Worm (Caenorhabditis elegans) whole organism, L2 larva: ENCODE results near the gene zim-3.

Source experiments
- C34F6.9 ChIP-seq: fragments of 150-350 bp; optimal IDR thresholded peaks from 2 replicates; lab custom pipeline; 2014; ENCODE audit warnings: missing biosample characterization, missing genetic modification characterization
- R02D3.7 ChIP-seq: fragments of 150-350 bp; optimal IDR thresholded peaks from 2 replicates; lab custom pipeline; 2014; ENCODE audit warnings: missing biosample characterization, missing genetic modification characterization
- Y55F3AM.14 ChIP-seq: fragments of 200-800 bp; sonication (Bioruptor generic); optimal IDR thresholded peaks from 2 replicates; lab custom pipeline; 2018; ENCODE audit warnings: mild to moderate bottlenecking, missing genetic modification characterization, missing compliant biosample characterization
- ZK546.5 ChIP-seq: sonication (generic microtip); optimal IDR thresholded peaks from 2 replicates; lab custom pipeline; 2017; ENCODE audit warnings: missing biosample characterization, missing genetic modification characterization
- alr-1 ChIP-seq: fragments of 150-350 bp; optimal IDR thresholded peaks from 2 replicates; lab custom pipeline; 2014; ENCODE audit warnings: missing biosample characterization, missing genetic modification characterization
- ama-1 ChIP-seq: fragments of 150-350 bp; optimal IDR thresholded peaks from 2 replicates; lab custom pipeline; 2018; ENCODE audit warnings: inconsistent platforms
- ceh-16 ChIP-seq: fragments of 150-350 bp; optimal IDR thresholded peaks from 2 replicates; lab custom pipeline; 2014; ENCODE audit warnings: missing biosample characterization, missing genetic modification characterization
- ceh-82 ChIP-seq: fragments of 150-350 bp; optimal IDR thresholded peaks from 2 replicates; lab custom pipeline; 2014; ENCODE audit warnings: missing biosample characterization, missing genetic modification characterization
- crh-2 ChIP-seq: sonication (generic microtip); optimal IDR thresholded peaks from 2 replicates; lab custom pipeline; 2017; ENCODE audit warnings: missing biosample characterization, missing genetic modification characterization
- egl-27 ChIP-seq: sonication (generic microtip); optimal IDR thresholded peaks from 3 replicates; lab custom pipeline; 2017; ENCODE audit warnings: missing biosample characterization, missing genetic modification reagents, missing genetic modification characterization
- elt-1 ChIP-seq: fragments of 150-350 bp; optimal IDR thresholded peaks from 2 replicates; lab custom pipeline; 2014; ENCODE audit warnings: missing biosample characterization, missing genetic modification characterization
- elt-3 ChIP-seq: sonication (generic microtip); optimal IDR thresholded peaks from 2 replicates; lab custom pipeline; 2017; ENCODE audit warnings: missing biosample characterization, missing genetic modification characterization
- fos-1 ChIP-seq: fragments of 150-350 bp; optimal IDR thresholded peaks from 2 replicates; lab custom pipeline; 2014; ENCODE audit warnings: missing biosample characterization, missing genetic modification characterization
- gmeb-1 ChIP-seq: fragments of 150-350 bp; optimal IDR thresholded peaks from 2 replicates; lab custom pipeline; 2014; ENCODE audit warnings: missing biosample characterization, missing genetic modification characterization
- lin-11 ChIP-seq: fragments of 150-350 bp; sonication (generic microtip); optimal IDR thresholded peaks from 2 replicates; lab custom pipeline; 2014; ENCODE audit warnings: missing biosample characterization, missing genetic modification characterization, inconsistent platforms, mixed read lengths
- mab-5 ChIP-seq: fragments of 150-350 bp; optimal IDR thresholded peaks from 2 replicates; lab custom pipeline; 2014; ENCODE audit warnings: missing biosample characterization, missing genetic modification characterization
- mbf-1 ChIP-seq: sonication (generic microtip); optimal IDR thresholded peaks from 2 replicates; lab custom pipeline; 2017; ENCODE audit warnings: missing biosample characterization, missing genetic modification characterization
- nhr-10 ChIP-seq: sonication (generic microtip); optimal IDR thresholded peaks from 2 replicates; lab custom pipeline; 2017; ENCODE audit warnings: missing biosample characterization, missing genetic modification characterization
- nhr-11 ChIP-seq: fragments of 150-350 bp; optimal IDR thresholded peaks from 2 replicates; lab custom pipeline; 2014; ENCODE audit warnings: missing biosample characterization, missing genetic modification characterization
- nhr-12 ChIP-seq: fragments of 150-350 bp; optimal IDR thresholded peaks from 2 replicates; lab custom pipeline; 2014; ENCODE audit warnings: missing biosample characterization, missing genetic modification characterization
- nhr-21 ChIP-seq: fragments of 150-350 bp; optimal IDR thresholded peaks from 2 replicates; lab custom pipeline; 2014; ENCODE audit warnings: missing biosample characterization, missing genetic modification characterization
- nhr-237 ChIP-seq: fragments of 150-350 bp; optimal IDR thresholded peaks from 2 replicates; lab custom pipeline; 2014; ENCODE audit warnings: missing biosample characterization, missing genetic modification characterization
- nhr-25 ChIP-seq: fragments of 150-350 bp; sonication (generic microtip); optimal IDR thresholded peaks from 3 replicates; lab custom pipeline; 2014; ENCODE audit warnings: missing biosample characterization, missing genetic modification characterization
- nhr-6 ChIP-seq: fragments of 150-350 bp; optimal IDR thresholded peaks from 2 replicates; lab custom pipeline; 2014; ENCODE audit warnings: missing biosample characterization, missing genetic modification characterization
- nhr-77 ChIP-seq: fragments of 150-350 bp; optimal IDR thresholded peaks from 2 replicates; lab custom pipeline; 2014; ENCODE audit warnings: missing biosample characterization, missing genetic modification characterization
- peb-1 ChIP-seq: fragments of 150-350 bp; optimal IDR thresholded peaks from 2 replicates; lab custom pipeline; 2014; ENCODE audit warnings: missing biosample characterization, missing genetic modification characterization
- sem-4 ChIP-seq: fragments of 150-350 bp; optimal IDR thresholded peaks from 2 replicates; lab custom pipeline; 2014; ENCODE audit warnings: missing biosample characterization, missing genetic modification reagents, missing genetic modification characterization
- skn-1 ChIP-seq: sonication (generic microtip); optimal IDR thresholded peaks from 2 replicates; lab custom pipeline; 2017; ENCODE audit warnings: missing biosample characterization, missing genetic modification characterization
- sma-3 ChIP-seq: sonication (generic microtip); optimal IDR thresholded peaks from 2 replicates; lab custom pipeline; 2016; ENCODE audit warnings: missing genetic modification reagents, missing genetic modification characterization, missing compliant biosample characterization
- sma-9 ChIP-seq, 2 experiments: fragments of 150-350 bp in 1 of 2; sonication (generic microtip) in 1 of 2; optimal IDR thresholded peaks; 2 replicates each; lab custom pipeline; 2014 to 2016; ENCODE audit warnings: missing genetic modification characterization in 2 of 2, mild to moderate bottlenecking in 1 of 2, missing biosample characterization in 1 of 2, missing compliant biosample characterization in 1 of 2, missing genetic modification reagents in 1 of 2, moderate library complexity in 1 of 2
- snpc-4 ChIP-seq: fragments of 150-350 bp; optimal IDR thresholded peaks from 2 replicates; lab custom pipeline; 2014; ENCODE audit warnings: missing biosample characterization, missing genetic modification characterization
- unc-39 ChIP-seq: fragments of 150-350 bp; optimal IDR thresholded peaks from 2 replicates; lab custom pipeline; 2014; ENCODE audit warnings: missing biosample characterization, missing genetic modification characterization
- unc-55 ChIP-seq: fragments of 150-350 bp; sonication (generic microtip); optimal IDR thresholded peaks from 3 replicates; lab custom pipeline; 2014; ENCODE audit warnings: missing biosample characterization, missing genetic modification reagents, missing genetic modification characterization
- unc-62 ChIP-seq: fragments of 150-350 bp; optimal IDR thresholded peaks from 2 replicates; lab custom pipeline; 2014; ENCODE audit warnings: missing biosample characterization, missing genetic modification reagents, missing genetic modification characterization
- zag-1 ChIP-seq: fragments of 150-350 bp; optimal IDR thresholded peaks from 2 replicates; lab custom pipeline; 2014; ENCODE audit warnings: missing biosample characterization, missing genetic modification characterization
- ztf-1 ChIP-seq: fragments of 200-800 bp; sonication (Bioruptor generic); conservative IDR thresholded peaks from 2 replicates; pipeline ENCODE4 v1.3.6; 2022; ENCODE audit warnings: missing genetic modification characterization, missing compliant biosample characterization
- ztf-11 ChIP-seq: sonication (generic microtip); optimal IDR thresholded peaks from 2 replicates; lab custom pipeline; 2017; ENCODE audit warnings: missing biosample characterization, missing genetic modification characterization
- ztf-4 ChIP-seq: fragments of 150-350 bp; optimal IDR thresholded peaks from 2 replicates; lab custom pipeline; 2014; ENCODE audit warnings: missing biosample characterization, missing genetic modification characterization

The zim-3 gene

DNA sequence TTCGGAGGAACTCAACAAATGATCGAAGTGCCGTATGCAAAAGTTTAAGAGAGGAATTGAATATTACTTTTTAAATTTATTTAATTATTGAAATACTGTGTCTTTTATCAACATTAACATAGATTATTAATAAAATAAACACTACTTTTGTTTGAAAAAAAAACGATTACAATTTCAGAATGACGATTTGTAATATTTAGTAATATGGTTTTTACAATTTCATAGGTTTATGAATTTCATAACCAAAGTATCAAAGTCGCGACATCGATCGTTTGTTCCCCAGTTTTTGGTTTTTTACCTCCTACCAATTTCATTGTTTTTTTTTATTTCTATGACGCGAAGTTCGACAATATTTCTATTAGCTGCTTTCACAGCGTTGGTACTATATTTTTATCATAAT is 41.5 kb downstream of the zim-3 start, which contains the start of gene R09H10.1:
TSS of gene R09H10.1 (plus strand) at position 301 of the 400 bp plus-strand sequence.
- no peak for TF ChIP-seq unc-39 (tag; lab: Kevin White, UChicago)
- TF ChIP-seq ztf-4 = no peak

DNA sequence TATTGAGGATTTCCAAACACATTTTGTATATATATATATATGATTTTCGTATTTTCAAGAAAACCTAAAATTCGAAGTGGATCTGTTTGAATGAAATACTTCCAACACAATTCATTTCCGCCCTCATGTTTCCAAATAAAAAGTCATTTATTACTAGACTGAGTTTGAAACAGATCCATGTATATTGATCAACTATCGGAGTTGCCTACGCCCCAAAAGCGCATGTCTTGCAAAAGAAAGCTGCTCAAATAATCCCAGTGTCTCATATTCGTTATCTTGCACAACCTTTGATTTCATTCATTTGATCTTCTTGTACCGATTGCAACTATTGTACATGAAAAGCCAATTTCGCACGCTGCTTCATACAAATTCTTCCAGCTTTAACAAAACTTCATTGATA is 44.1 kb downstream of the zim-3 start, which contains the start of gene R09H10.2:
TSS of gene R09H10.2 (plus strand) at position 301 of the 400 bp plus-strand sequence.
- TF ChIP-seq snpc-4 (no peak), mab-5 (tag; lab: Kevin White, UChicago) (no peak), ceh-16 (tag; lab: Kevin White, UChicago) (no peak), mbf-1 (no peak), nhr-12 (tag; lab: Kevin White, UChicago) (no peak)

DNA sequence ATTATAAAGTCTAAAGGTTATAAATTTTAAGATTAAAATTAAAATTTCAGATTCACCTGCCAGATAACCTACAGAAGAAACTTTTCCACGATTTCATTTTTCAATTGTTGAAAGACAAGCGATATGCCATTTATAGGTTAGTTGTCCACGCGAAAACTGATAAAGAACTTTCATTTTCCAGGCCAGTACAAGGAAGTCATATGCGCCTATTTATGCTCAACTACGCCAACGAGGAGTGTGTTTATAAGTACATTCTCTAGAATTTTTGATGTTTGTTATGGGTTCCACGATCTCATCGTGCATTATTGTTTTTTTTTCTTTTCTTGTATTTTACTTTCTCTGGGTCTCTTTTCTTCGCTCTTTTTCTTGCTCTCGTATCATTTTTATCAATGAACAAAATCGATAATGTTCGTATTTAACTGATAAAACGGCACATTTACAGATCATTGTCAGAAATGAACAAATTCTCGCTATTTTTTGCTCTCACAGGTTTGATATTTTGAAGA is 48.1 kb downstream of the zim-3 start, which contains the start of gene R09H10.3:
TSS of gene R09H10.3 (plus strand) at position 456 of the 506 bp plus-strand sequence.
- TF ChIP-seq nhr-11 (no peak), sma-9 (GFP tag; optimal IDR thresholded peaks at IDR 0.05; lab: Kevin White, UChicago) (no peak), sma-9 (tag; optimal IDR thresholded peaks at IDR 0.05; lab: Kevin White, UChicago) (no peak), ztf-11 (tag; lab: Kevin White, UChicago) (no peak), elt-1 (tag; lab: Kevin White, UChicago) (no peak), ztf-4 (no peak), unc-62 (no peak), ceh-82 (tag; lab: Kevin White, UChicago) (no peak), skn-1 (tag; lab: Kevin White, UChicago) (no peak), ama-1 (lab: Kevin White, UChicago) (no peak), nhr-25 (tag; lab: Kevin White, UChicago) (no peak), ceh-16 (tag; lab: Kevin White, UChicago) (no peak), egl-27 (tag; lab: Kevin White, UChicago) (no peak), unc-55 (GFP tag; lab: Kevin White, UChicago) (no peak), crh-2 (tag; lab: Kevin White, UChicago) (no peak), lin-11 (no peak), nhr-10 (tag; lab: Kevin White, UChicago) (no peak), nhr-12 (tag; lab: Kevin White, UChicago) (no peak)

DNA sequence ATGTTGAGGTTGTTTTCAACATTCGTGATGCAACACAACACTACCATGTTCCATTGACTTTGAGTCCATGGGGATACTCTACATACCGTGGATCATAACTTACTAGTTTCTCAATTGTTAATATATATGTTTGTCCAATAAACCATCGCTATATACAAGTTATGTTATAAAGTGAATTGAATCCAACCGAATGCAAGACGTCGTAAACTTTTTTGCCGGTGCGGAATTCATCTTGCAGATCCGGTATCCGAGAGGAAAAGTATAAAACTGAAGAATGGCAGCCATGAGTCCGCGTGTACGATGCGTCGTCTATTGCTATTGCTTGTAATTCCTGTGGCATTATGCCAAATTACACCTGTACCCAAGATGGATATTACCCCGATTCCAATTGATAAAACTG is 49.8 kb downstream of the zim-3 start, which contains the start of gene R09H10.6:
TSS of gene R09H10.6 (plus strand) at position 301 of the 400 bp plus-strand sequence.
- no peak for TF ChIP-seq nhr-237
- TF ChIP-seq nhr-12 (tag; lab: Kevin White, UChicago) = no peak
- TF ChIP-seq egl-27 (tag; lab: Kevin White, UChicago) = no peak
- no peak for TF ChIP-seq elt-3 (tag; lab: Kevin White, UChicago)
- TF ChIP-seq zag-1 = no peak
- TF ChIP-seq ZK546.5 (tag; lab: Kevin White, UChicago) = no peak
- TF ChIP-seq nhr-77 (tag; lab: Kevin White, UChicago) = no peak
- TF ChIP-seq ceh-16 (tag; lab: Kevin White, UChicago) = no peak
- TF ChIP-seq C34F6.9 (tag; lab: Kevin White, UChicago) = no peak
- no peak for TF ChIP-seq ztf-1 (GFP tag; lab: Robert Waterston, UW)
- TF ChIP-seq alr-1 (tag; lab: Kevin White, UChicago) = no peak
- no peak for TF ChIP-seq sem-4 (tag; lab: Kevin White, UChicago)
- no peak for TF ChIP-seq nhr-21
- no peak for TF ChIP-seq peb-1 (tag; lab: Kevin White, UChicago)
- no peak for TF ChIP-seq ztf-11 (tag; lab: Kevin White, UChicago)
- no peak for TF ChIP-seq ceh-82 (tag; lab: Kevin White, UChicago)
- no peak for TF ChIP-seq Y55F3AM.14 (GFP tag; lab: Kevin White, UChicago)
- TF ChIP-seq sma-3 (GFP tag; lab: Kevin White, UChicago) = no peak

DNA sequence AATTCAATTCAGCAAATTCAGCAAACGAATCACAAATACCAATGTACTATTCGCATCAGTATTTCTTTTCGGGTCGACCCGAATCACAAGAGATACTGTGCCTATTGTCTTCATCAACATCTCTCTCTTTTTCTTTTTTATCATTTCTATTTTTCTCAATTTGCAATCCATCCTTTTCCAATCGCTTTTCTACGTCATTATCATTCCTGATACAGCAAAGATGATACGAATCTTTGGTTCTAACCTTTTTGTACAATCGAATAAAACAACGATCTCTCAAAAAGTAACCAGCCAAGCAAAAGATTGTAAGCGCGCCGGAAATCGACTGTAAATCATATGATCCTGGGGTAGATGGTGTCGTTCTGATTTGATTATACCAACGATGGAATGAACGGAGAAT is 51.4 kb downstream of the zim-3 start:
- TF ChIP-seq nhr-10 (tag; lab: Kevin White, UChicago) (no peak), crh-2 (tag; lab: Kevin White, UChicago) (no peak), nhr-6 (tag; lab: Kevin White, UChicago) (no peak), lin-11 (no peak), sma-9 (GFP tag; optimal IDR thresholded peaks at IDR 0.05; lab: Kevin White, UChicago) (peak; percentile 54), sma-9 (tag; optimal IDR thresholded peaks at IDR 0.05; lab: Kevin White, UChicago) (no peak), R02D3.7 (no peak), fos-1 (tag; lab: Kevin White, UChicago) (peak; percentile 10), Y55F3AM.14 (GFP tag; lab: Kevin White, UChicago) (no peak), peb-1 (tag; lab: Kevin White, UChicago) (no peak), gmeb-1 (no peak), ama-1 (lab: Kevin White, UChicago) (no peak), sma-3 (GFP tag; lab: Kevin White, UChicago) (peak; percentile 24), nhr-12 (tag; lab: Kevin White, UChicago) (no peak), nhr-21 (peak; percentile 2), nhr-237 (no peak), egl-27 (tag; lab: Kevin White, UChicago) (no peak), nhr-11 (no peak), nhr-25 (tag; lab: Kevin White, UChicago) (no peak), unc-39 (tag; lab: Kevin White, UChicago) (no peak), elt-1 (tag; lab: Kevin White, UChicago) (no peak)
